Worm (Caenorhabditis elegans): ENCODE data around the gene F54H5.14.

- TF ChIP-seq skn-1 (tag; optimal IDR thresholded peaks at IDR 0.05) (no peak), sea-2 (GFP tag; optimal IDR thresholded peaks at IDR 0.05) (no peak), ztf-11 (tag; optimal IDR thresholded peaks at IDR 0.05) (no peak), unc-62 (GFP tag; optimal IDR thresholded peaks at IDR 0.05) (no peak), pha-4 (tag; optimal IDR thresholded peaks at IDR 0.05) (no peak), egl-27 (tag; optimal IDR thresholded peaks at IDR 0.05) (no peak), ZK546.5 (tag; optimal IDR thresholded peaks at IDR 0.05) (no peak), nhr-76 (tag; optimal IDR thresholded peaks at IDR 0.05) (no peak), daf-12 (tag; optimal IDR thresholded peaks at IDR 0.05) (no peak), nhr-11 (tag; optimal IDR thresholded peaks at IDR 0.05) (no peak), ceh-82 (tag; optimal IDR thresholded peaks at IDR 0.05) (no peak)
These were observed 34.2 kb downstream of the F54H5.14 start for ce11 chrII:6591000-6591399.

Measured in whole organism, L3 larva.